Worm (Caenorhabditis elegans) whole organism, mixed stage, embryonic: ENCODE measurements around the gene acl-3.

Experiments
- M03D4.4 ChIP-seq: sonication (generic microtip); optimal IDR thresholded peaks from 2 replicates; lab custom pipeline; 2017; ENCODE audit warnings: mild to moderate bottlenecking, missing genetic modification characterization, missing compliant biosample characterization
- blmp-1 ChIP-seq: fragments of 150-350 bp; optimal IDR thresholded peaks from 2 replicates; lab custom pipeline; 2014; ENCODE audit warnings: missing biosample characterization, missing genetic modification characterization
- elt-1 ChIP-seq: sonication (generic microtip); optimal IDR thresholded peaks from 2 replicates; lab custom pipeline; 2017; ENCODE audit warnings: missing genetic modification characterization, mild to moderate bottlenecking, missing compliant biosample characterization, antibody characterized with exemption, moderate library complexity, borderline replicate concordance; ENCODE audit not compliant: insufficient read depth
- elt-3 ChIP-seq: fragments of 150-350 bp; optimal IDR thresholded peaks from 2 replicates; lab custom pipeline; 2014; ENCODE audit warnings: missing biosample characterization, missing genetic modification characterization
- flh-1 ChIP-seq: fragments of 200-800 bp; sonication (Bioruptor generic); optimal IDR thresholded peaks from 2 replicates; lab custom pipeline; 2018; ENCODE audit warnings: mild to moderate bottlenecking, missing genetic modification characterization, moderate library complexity, missing compliant biosample characterization
- ham-2 ChIP-seq: fragments of 200-800 bp; sonication (Bioruptor generic); optimal IDR thresholded peaks from 2 replicates; lab custom pipeline; 2018; ENCODE audit warnings: mild to moderate bottlenecking, missing genetic modification characterization, missing compliant biosample characterization
- lsy-2 ChIP-seq: fragments of 150-350 bp; optimal IDR thresholded peaks from 2 replicates; lab custom pipeline; 2014; ENCODE audit warnings: missing biosample characterization, missing genetic modification characterization
- mls-2 ChIP-seq: sonication (generic microtip); optimal IDR thresholded peaks from 2 replicates; lab custom pipeline; 2016; ENCODE audit warnings: mild to moderate bottlenecking, missing genetic modification characterization, moderate library complexity, missing compliant biosample characterization
- nhr-12 ChIP-seq: fragments of 150-350 bp; optimal IDR thresholded peaks from 2 replicates; lab custom pipeline; 2014; ENCODE audit warnings: missing biosample characterization, missing genetic modification characterization
- pha-4 ChIP-seq: fragments of 150-350 bp; optimal IDR thresholded peaks from 2 replicates; lab custom pipeline; 2018; ENCODE audit warnings: missing biosample characterization, missing genetic modification reagents, missing genetic modification characterization
- snpc-4 ChIP-seq: fragments of 150-350 bp; optimal IDR thresholded peaks from 2 replicates; lab custom pipeline; 2014; ENCODE audit warnings: missing biosample characterization, missing genetic modification characterization
- unc-39 ChIP-seq: fragments of 150-350 bp; optimal IDR thresholded peaks from 2 replicates; lab custom pipeline; 2014; ENCODE audit warnings: missing biosample characterization, missing genetic modification characterization
- unc-62 ChIP-seq: fragments of 150-350 bp; optimal IDR thresholded peaks from 2 replicates; lab custom pipeline; 2014; ENCODE audit warnings: missing biosample characterization, missing genetic modification reagents, missing genetic modification characterization
- ztf-11 ChIP-seq: fragments of 150-350 bp; optimal IDR thresholded peaks from 2 replicates; lab custom pipeline; 2014; ENCODE audit warnings: missing biosample characterization, missing genetic modification characterization

ce11 chrIV:11622336-11622735 lies 29.5 kb downstream of the acl-3 start:
- TF ChIP-seq flh-1 (GFP tag; lab: Kevin White, UChicago) (no peak), ham-2 (no peak), unc-39 (tag; lab: Kevin White, UChicago) (no peak), snpc-4 (tag; lab: Kevin White, UChicago) (no peak), unc-62 (GFP tag; lab: Kevin White, UChicago) (no peak), blmp-1 (tag; lab: Kevin White, UChicago) (no peak), M03D4.4 (tag; lab: Kevin White, UChicago) (no peak), ztf-11 (no peak), lsy-2 (tag; lab: Kevin White, UChicago) (no peak), pha-4 (tag; lab: Kevin White, UChicago) (no peak), elt-1 (tag; lab: Kevin White, UChicago) (no peak), nhr-12 (no peak), mls-2 (tag; lab: Kevin White, UChicago) (no peak), elt-3 (tag; lab: Kevin White, UChicago) (no peak)
